Fruit fly (Drosophila melanogaster): ENCODE results near the gene CG42390.

CG42390 gene

DNA sequence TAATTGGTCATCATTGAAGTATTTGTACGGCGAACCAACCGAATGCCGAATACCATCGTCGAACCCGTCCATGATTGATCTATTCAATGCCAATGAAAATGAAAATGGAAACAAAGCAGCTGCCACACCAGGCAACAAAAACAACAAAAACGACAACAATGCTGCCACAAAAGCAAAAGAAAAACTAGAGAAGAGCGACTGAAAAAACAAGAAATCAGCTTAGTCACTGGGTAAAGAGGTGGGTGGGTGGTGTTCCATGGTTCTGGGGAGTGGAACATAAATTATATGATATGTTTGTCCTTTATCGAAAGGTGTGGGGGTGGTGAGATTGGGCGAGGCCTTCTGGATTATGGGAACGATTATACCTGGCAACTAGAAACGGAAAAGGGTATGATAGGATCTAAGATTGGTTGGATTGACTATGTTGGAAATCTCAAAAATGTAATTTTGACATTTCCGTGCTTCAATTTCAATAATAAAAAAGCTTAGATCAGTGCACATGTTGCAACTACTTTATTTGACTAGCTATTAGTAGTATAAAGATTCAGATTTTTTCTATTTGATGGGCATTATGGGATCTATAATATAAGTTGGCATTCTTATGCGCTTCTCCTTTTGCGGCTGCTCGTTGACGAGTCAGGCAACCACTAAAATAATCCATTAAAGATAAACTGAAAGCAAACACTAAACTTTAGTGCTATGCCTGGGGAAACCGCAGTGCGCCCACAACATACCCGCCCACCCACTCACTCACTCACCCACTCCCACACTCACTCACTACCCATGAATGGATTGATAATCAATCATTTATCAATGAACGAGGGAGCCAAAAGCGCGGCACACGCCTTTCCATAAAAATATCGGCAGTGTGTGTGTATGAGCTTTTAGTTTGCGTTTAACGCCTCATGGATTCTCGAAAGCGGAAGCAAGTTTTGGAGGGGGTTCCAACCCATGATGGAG is 52.9 kb downstream of the CG42390 start:
- no peak for TF ChIP-seq usp (GFP tag; optimal IDR thresholded peaks at IDR 0.05)
- no peak for TF ChIP-seq CG8478 (optimal IDR thresholded peaks at IDR 0.05)
- no peak for TF ChIP-seq pan (optimal IDR thresholded peaks at IDR 0.05)
- TF ChIP-seq Dll (optimal IDR thresholded peaks at IDR 0.05): no peak
- TF ChIP-seq psq (optimal IDR thresholded peaks at IDR 0.05): no peak
- TF ChIP-seq EcR (GFP tag; optimal IDR thresholded peaks at IDR 0.05): no peak

DNA sequence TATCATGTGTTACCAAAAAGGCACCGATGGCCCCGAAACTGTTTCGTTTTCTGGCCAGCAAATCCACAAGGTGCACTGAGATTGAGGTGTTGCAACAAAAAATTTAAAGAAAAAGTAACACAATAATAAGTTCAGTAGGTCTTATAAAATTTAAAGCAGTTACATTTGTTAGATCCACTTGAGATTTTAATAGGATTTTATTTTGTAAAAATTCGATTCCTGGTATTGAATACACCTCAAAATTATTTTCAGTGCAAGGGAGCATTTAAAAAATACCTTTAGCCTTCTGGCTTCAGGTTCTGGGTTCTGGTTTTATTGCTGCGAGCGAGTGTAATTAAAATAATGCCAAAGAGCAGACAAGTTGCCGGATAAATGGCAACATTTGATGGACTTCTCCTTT is 55.9 kb downstream of the CG42390 start:
- TF ChIP-seq Dll (optimal IDR thresholded peaks at IDR 0.05) (no peak), CG8478 (optimal IDR thresholded peaks at IDR 0.05) (no peak), pan (optimal IDR thresholded peaks at IDR 0.05) (no peak), psq (optimal IDR thresholded peaks at IDR 0.05) (no peak), usp (GFP tag; optimal IDR thresholded peaks at IDR 0.05) (no peak), EcR (GFP tag; optimal IDR thresholded peaks at IDR 0.05) (no peak)

DNA sequence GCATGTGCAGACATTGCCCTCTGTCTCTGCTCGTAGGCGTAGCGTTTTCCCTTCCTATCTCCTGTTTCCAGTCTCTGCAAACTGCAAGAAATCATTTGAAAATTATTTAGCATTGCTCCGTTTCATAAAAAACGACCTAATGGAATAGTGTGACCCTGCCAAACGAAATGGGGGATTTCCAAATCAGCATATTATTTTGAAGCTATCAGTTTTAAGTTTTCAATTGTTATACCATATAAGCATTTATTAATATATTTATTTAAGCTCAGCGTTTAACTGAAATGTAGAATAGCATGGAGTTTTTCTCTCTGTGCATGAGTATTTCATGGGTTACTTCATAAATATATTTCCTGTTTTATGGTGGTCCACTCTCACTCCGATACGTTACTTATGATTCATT is 62.4 kb downstream of the CG42390 start:
- TF ChIP-seq psq (optimal IDR thresholded peaks at IDR 0.05) (no peak), pan (optimal IDR thresholded peaks at IDR 0.05) (no peak), usp (GFP tag; optimal IDR thresholded peaks at IDR 0.05) (no peak)

DNA sequence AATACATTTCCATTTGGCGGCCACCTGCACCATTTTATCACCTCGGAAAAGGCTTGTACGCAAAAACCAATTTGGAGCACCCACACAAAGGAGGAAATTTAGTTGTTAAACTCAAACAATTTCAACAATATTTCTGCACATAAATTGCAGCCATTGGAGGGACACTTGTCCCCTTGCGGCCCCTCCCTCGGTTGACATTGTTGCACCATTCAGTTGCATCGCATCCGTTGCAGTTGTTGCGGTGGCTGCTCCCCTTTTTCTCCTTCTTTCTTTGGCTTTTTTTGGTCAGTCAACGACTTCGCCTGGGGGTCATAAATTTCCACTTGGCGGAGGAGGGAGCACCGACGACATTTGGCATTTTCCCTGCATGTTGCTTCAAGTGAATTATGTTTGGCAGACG is 63.1 kb downstream of the CG42390 start:
- TF ChIP-seq pan (optimal IDR thresholded peaks at IDR 0.05): no peak
- no peak for TF ChIP-seq EcR (GFP tag; optimal IDR thresholded peaks at IDR 0.05)
- no peak for TF ChIP-seq psq (optimal IDR thresholded peaks at IDR 0.05)
- TF ChIP-seq CG8478 (optimal IDR thresholded peaks at IDR 0.05): no peak
- TF ChIP-seq usp (GFP tag; optimal IDR thresholded peaks at IDR 0.05): no peak
- TF ChIP-seq Dll (optimal IDR thresholded peaks at IDR 0.05): no peak
